Worm (Caenorhabditis elegans): Measurements from ENCODE around the gene Y43F8B.22.

The Y43F8B.22 gene

DNA sequence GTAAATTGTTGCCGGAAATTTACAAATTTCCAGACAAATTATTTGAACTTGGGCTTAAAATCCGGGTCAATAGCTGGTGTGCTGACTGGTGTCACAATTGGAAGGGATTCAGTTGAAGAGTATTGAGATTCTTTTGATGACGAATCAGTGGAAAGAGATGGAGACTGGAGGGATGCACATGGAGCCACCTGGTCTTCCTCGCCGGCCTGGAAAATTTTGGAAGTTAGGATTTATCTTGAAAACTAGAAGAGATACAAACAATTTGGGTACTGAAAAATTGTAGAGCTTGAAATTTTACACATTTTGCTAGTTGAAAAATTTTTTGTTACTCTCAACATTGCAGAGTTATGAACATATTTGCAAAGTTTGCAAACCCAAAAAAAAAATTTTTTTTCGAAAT, 37.5 kb downstream of the Y43F8B.22 start:
- TF ChIP-seq ceh-30 (tag; optimal IDR thresholded peaks at IDR 0.05) = no peak
- TF ChIP-seq C08G9.2 (tag; optimal IDR thresholded peaks at IDR 0.05) = no peak
- no peak for TF ChIP-seq ama-1 (optimal IDR thresholded peaks at IDR 0.05)
- no peak for TF ChIP-seq ceh-45 (GFP tag; IDR thresholded peaks at IDR 0.05)
- no peak for TF ChIP-seq gmeb-2 (tag; optimal IDR thresholded peaks at IDR 0.05)
- TF ChIP-seq ceh-19 (GFP tag; optimal IDR thresholded peaks at IDR 0.05) = no peak

DNA sequence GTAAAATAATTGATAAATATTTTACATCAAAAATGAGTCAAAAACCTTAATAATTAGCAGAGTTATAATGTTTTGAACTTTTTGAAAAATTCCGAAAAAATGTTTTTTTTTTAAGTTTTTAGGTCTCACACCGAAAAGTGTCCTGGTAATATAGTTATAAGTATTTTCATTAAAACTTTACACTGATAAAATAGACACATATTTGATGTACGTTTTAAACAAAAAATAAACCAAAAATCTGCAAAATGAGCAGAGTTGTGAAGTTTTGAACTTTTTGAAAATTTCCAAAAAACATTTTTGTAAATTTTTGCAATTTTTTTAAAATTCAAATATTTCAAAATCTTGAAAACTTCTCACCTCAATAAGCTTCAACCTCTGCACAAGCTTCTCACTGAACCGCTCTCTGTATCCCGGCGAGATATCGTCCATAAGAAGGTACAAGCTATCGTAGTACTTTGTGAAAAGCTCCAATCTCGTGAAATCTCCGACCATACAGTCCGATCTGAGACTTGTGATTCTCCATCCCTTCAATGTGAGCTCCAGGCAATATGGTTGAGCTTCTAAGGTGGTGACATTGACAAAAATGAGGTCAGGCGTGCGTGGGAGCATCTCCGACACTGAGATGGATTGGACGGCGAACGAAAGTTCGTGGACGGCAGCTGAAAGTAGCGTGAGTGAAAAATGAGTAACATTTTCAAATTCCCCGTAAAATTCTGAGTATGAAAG, 38.1 kb downstream of the Y43F8B.22 start:
- TF ChIP-seq ama-1 (optimal IDR thresholded peaks at IDR 0.05) = peak; percentile 39
- no peak for TF ChIP-seq sox-2 (GFP tag; IDR thresholded peaks at IDR 0.05)
- TF ChIP-seq tbx-2 (tag; optimal IDR thresholded peaks at IDR 0.05) = no peak

DNA sequence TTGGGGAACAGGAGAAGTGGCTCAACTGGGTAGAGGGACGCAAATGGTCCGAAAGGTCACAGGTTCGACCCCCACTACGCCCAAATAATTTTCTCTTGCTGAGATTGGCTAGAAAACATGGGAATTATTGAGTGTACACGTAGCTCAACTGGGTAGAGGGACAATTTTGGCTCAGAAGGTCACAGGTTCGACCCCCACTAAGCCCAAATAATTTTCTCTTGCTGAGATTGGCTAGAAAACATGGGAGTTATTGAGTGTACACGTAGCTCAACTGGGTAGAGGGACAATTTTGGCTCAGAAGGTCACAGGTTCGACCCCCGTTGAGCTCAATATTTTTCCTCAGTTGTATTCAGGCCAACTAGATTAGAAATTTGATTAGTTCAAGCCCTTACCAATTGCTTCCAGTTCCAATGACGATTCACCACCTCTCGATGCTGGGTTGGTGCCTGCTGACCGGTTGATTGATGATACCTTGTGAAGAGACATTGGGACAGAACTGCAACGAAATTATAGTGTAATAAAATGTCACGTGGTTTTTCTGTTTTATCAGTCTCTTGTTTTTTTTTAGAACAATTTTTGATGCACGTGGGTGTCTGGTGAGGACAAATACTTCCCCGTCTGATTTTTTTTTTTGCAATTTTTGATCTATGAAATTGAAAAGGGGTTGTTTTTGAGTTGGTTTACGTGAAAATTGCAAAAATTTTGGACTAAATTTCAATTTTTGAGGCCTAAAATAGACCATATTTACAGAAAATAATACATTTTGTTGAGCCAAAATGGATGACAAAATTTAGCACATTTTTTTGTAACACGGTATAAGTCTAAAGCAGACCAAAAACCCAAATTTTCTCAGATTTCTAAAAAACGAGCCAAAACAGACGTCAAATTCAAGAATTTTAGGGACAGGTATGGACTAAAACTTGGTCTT, 39.0 kb downstream of the Y43F8B.22 start:
- TF ChIP-seq elt-2 (tag; optimal IDR thresholded peaks at IDR 0.05) = peak; percentile 22
- TF ChIP-seq C08G9.2 (tag; optimal IDR thresholded peaks at IDR 0.05) = no peak
- no peak for TF ChIP-seq T23F11.4 (GFP tag; optimal IDR thresholded peaks at IDR 0.05)
- peak; percentile 11 for TF ChIP-seq ceh-6 (GFP tag; optimal IDR thresholded peaks at IDR 0.05)
- no peak for TF ChIP-seq hlh-13 (GFP tag; optimal IDR thresholded peaks at IDR 0.05)

DNA sequence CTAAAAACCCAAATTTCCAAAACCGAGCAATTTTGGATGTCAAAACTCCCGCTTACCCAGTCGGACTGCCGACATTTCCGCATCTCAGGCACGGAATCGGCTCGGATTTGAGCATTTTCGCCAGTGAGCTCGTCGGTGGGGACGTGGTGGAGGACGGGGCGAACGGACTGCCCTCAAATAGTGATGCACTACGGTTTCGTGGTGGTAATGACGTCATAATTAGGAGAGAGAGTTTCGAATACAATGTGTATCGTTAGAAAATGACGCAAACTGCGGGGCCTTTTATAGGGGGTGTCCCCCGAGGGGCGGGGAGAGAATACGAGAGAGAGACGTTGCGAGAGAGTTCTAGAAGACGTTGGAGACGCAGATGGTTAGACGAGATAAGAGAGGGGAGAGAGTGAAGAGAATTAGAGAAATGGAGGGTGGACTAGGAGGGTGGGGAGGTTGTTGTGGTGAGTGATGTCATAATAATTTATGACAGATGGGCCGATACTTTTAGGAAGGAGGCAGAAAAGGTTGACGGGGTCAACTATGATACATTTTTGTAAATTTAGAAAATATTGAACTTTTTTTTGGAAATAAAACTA, 40.0 kb downstream of the Y43F8B.22 start:
- TF ChIP-seq gmeb-2 (tag; optimal IDR thresholded peaks at IDR 0.05) (peak; percentile 29), hlh-13 (GFP tag; optimal IDR thresholded peaks at IDR 0.05) (peak; percentile 43), nhr-11 (tag; optimal IDR thresholded peaks at IDR 0.05) (no peak), ceh-9 (tag; optimal IDR thresholded peaks at IDR 0.05) (no peak), fkh-10 (GFP tag; optimal IDR thresholded peaks at IDR 0.05) (no peak), pros-1 (tag; optimal IDR thresholded peaks at IDR 0.05) (peak; percentile 91), ceh-18 (tag; optimal IDR thresholded peaks at IDR 0.05) (peak; percentile 69), fkh-6 (tag; optimal IDR thresholded peaks at IDR 0.05) (no peak), ttx-3 (tag; optimal IDR thresholded peaks at IDR 0.05) (no peak), hlh-15 (tag; optimal IDR thresholded peaks at IDR 0.05) (no peak), C38D4.7 (GFP tag; optimal IDR thresholded peaks at IDR 0.05) (peak; percentile 60), lim-6 (tag; optimal IDR thresholded peaks at IDR 0.05) (no peak), sox-2 (GFP tag; IDR thresholded peaks at IDR 0.05) (peak; percentile 72), tbx-2 (tag; optimal IDR thresholded peaks at IDR 0.05) (peak; percentile 76), unc-55 (GFP tag; optimal IDR thresholded peaks at IDR 0.05) (peak; percentile 100), ceh-6 (GFP tag; optimal IDR thresholded peaks at IDR 0.05) (peak; percentile 32), pha-4 (tag; optimal IDR thresholded peaks at IDR 0.05) (no peak), unc-3 (GFP tag; conservative IDR thresholded peaks at IDR 0.05) (0 out of 2 replicates have a peak, but pooled peaks have one; percentile 47), unc-3 (tag; optimal IDR thresholded peaks at IDR 0.05) (peak; percentile 62), pat-9 (tag; optimal IDR thresholded peaks at IDR 0.05) (peak; percentile 48), ref-2 (tag; optimal IDR thresholded peaks at IDR 0.05) (peak; percentile 90), che-1 (tag; optimal IDR thresholded peaks at IDR 0.05) (peak; percentile 54), ztf-16 (tag; optimal IDR thresholded peaks at IDR 0.05) (peak; percentile 70), rnt-1 (tag; optimal IDR thresholded peaks at IDR 0.05) (peak; percentile 76), K02D7.2 (tag; optimal IDR thresholded peaks at IDR 0.05) (peak; percentile 51), syd-9 (tag; optimal IDR thresholded peaks at IDR 0.05) (peak; percentile 42), ets-4 (tag; optimal IDR thresholded peaks at IDR 0.05) (no peak), ama-1 (optimal IDR thresholded peaks at IDR 0.05) (peak; percentile 94), K09A11.1 (tag; optimal IDR thresholded peaks at IDR 0.05; ENCODE audit: insufficient read depth) (no peak), ceh-14 (tag; optimal IDR thresholded peaks at IDR 0.05) (peak; percentile 58), odd-2 (tag; optimal IDR thresholded peaks at IDR 0.05) (no peak), C08G9.2 (tag; optimal IDR thresholded peaks at IDR 0.05) (peak; percentile 57), hlh-8 (tag; optimal IDR thresholded peaks at IDR 0.05) (peak; percentile 4), eyg-1 (tag; optimal IDR thresholded peaks at IDR 0.05) (no peak), lin-11 (tag; optimal IDR thresholded peaks at IDR 0.05) (peak; percentile 18), elt-2 (tag; optimal IDR thresholded peaks at IDR 0.05) (peak; percentile 84), hlh-30 (tag; optimal IDR thresholded peaks at IDR 0.05; ENCODE audit: insufficient read depth) (peak; percentile 56)

Measured in whole organism, late embryonic.